Fruit fly (Drosophila melanogaster) whole organism: ENCODE data around the gene CG6878.

Source experiments
- CG8478 ChIP-seq: fragments of >200 bp; optimal IDR thresholded peaks from 2 replicates; lab custom pipeline; 2018; ENCODE audit warnings: inconsistent platforms
- Dll ChIP-seq: fragments of >200 bp; optimal IDR thresholded peaks from 2 replicates; lab custom pipeline; 2017
- EcR ChIP-seq, 2 experiments: fragments of >200 bp; optimal IDR thresholded peaks; 2 replicates each; lab custom pipeline; 2017; ENCODE audit warnings: missing biosample characterization in 2 of 2, missing genetic modification characterization in 2 of 2, missing genetic modification reagents in 2 of 2
- pan ChIP-seq: fragments of >200 bp; optimal IDR thresholded peaks from 2 replicates; lab custom pipeline; 2017
- psq ChIP-seq: fragments of >200 bp; optimal IDR thresholded peaks from 2 replicates; lab custom pipeline; 2017
- usp ChIP-seq: fragments of >200 bp; optimal IDR thresholded peaks from 2 replicates; lab custom pipeline; 2017; ENCODE audit warnings: missing biosample characterization, missing genetic modification characterization, mixed read lengths

Gene CG6878

DNA sequence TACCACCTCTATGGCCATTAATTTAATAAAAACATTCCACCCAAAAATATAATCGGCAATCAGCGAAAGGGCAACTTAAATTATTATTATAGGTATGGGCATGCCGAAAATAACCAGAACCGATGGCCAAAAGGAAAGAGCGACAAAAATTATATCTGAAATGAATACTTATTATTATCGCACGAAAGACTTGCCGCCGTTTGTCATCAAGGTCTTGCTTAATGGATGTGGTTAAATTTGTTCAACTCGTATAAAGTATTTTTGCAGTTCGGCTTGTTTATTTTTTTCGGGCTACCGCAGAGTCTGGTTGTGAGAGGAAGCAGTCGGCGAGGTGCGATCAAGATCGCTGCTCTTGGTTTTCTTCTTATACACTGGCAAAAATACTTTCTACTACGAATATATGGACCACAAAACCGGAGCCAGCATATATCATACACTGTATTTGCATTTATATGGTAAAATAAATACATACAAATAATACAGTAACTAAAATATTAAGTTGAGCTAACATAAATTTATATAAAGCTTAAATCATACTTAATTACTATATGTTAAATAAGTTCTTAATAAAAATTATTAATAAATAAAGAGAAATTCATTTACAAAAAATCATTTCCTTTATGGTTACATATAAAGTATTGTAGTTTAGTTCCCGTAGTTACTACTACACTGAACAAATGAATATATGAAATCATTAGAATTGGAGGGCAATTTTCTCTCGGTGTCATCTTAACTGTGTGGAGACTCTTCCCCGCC is 47.3 kb downstream of the CG6878 start:
- no peak for TF ChIP-seq psq (lab: Kevin White, UChicago)
- TF ChIP-seq CG8478: no peak
- no peak for TF ChIP-seq usp (GFP tag; lab: Kevin White, UChicago)
- no peak for TF ChIP-seq Dll
- no peak for TF ChIP-seq pan (lab: Kevin White, UChicago)
- no peak for TF ChIP-seq EcR (GFP tag; optimal IDR thresholded peaks at IDR 0.05; lab: Kevin White, UChicago)
